Worm (Caenorhabditis elegans) whole organism, late embryonic: ENCODE results near the gene saeg-2.
A peak's percentile ranks its signal among the peaks of the same experiment; 100 is the strongest.

ENCODE experiments used
- C08G9.2 ChIP-seq: sonication (generic microtip); optimal IDR thresholded peaks from 2 replicates; lab custom pipeline; 2016; ENCODE audit warnings: mild to moderate bottlenecking, missing genetic modification characterization, moderate library complexity, missing compliant biosample characterization
- C38D4.7 ChIP-seq: fragments of 200-800 bp; sonication (Bioruptor generic); optimal IDR thresholded peaks from 2 replicates; lab custom pipeline; 2018; ENCODE audit warnings: mild to moderate bottlenecking, missing genetic modification characterization, moderate library complexity, missing compliant biosample characterization
- F13H6.1 ChIP-seq: sonication (generic microtip); optimal IDR thresholded peaks from 2 replicates; lab custom pipeline; 2016; ENCODE audit warnings: missing genetic modification characterization, missing compliant biosample characterization
- K02D7.2 ChIP-seq: sonication (generic microtip); optimal IDR thresholded peaks from 2 replicates; lab custom pipeline; 2017; ENCODE audit warnings: mild to moderate bottlenecking, missing genetic modification characterization, missing compliant biosample characterization
- T23F11.4 ChIP-seq: fragments of 200-800 bp; sonication (Bioruptor generic); optimal IDR thresholded peaks from 2 replicates; lab custom pipeline; 2018; ENCODE audit warnings: mild to moderate bottlenecking, missing genetic modification characterization, missing compliant biosample characterization
- ceh-14 ChIP-seq: sonication (generic microtip); optimal IDR thresholded peaks from 2 replicates; lab custom pipeline; 2016; ENCODE audit warnings: missing genotype, missing genetic modification characterization, missing compliant biosample characterization
- ceh-18 ChIP-seq: sonication (generic microtip); optimal IDR thresholded peaks from 2 replicates; lab custom pipeline; 2016; ENCODE audit warnings: missing genetic modification characterization, missing compliant biosample characterization
- ceh-19 ChIP-seq: fragments of 200-800 bp; sonication (Bioruptor generic); optimal IDR thresholded peaks from 2 replicates; lab custom pipeline; 2018; ENCODE audit warnings: mild to moderate bottlenecking, missing genetic modification characterization, missing compliant biosample characterization
- ceh-30 ChIP-seq: fragments of 150-350 bp; optimal IDR thresholded peaks from 2 replicates; lab custom pipeline; 2014; ENCODE audit warnings: missing biosample characterization, missing genetic modification characterization
- ceh-31 ChIP-seq: sonication (generic microtip); optimal IDR thresholded peaks from 2 replicates; lab custom pipeline; 2016; ENCODE audit warnings: missing genetic modification characterization, missing compliant biosample characterization
- ceh-34 ChIP-seq: sonication (generic microtip); optimal IDR thresholded peaks from 2 replicates; lab custom pipeline; 2016; ENCODE audit warnings: mild to moderate bottlenecking, missing genetic modification characterization, missing compliant biosample characterization
- ceh-45 ChIP-seq: fragments of 200-800 bp; sonication (Bioruptor generic); IDR thresholded peaks from 2 replicates; pipeline ENCODE4 v1.3.6; 2022; ENCODE audit warnings: missing genetic modification reagents, missing genetic modification characterization, missing compliant biosample characterization
- ceh-48 ChIP-seq: sonication (generic microtip); optimal IDR thresholded peaks from 2 replicates; lab custom pipeline; 2016; ENCODE audit warnings: missing genetic modification characterization, inconsistent platforms, missing compliant biosample characterization
- ceh-9 ChIP-seq: sonication (generic microtip); optimal IDR thresholded peaks from 2 replicates; lab custom pipeline; 2016; ENCODE audit warnings: mild to moderate bottlenecking, missing genetic modification characterization, inconsistent platforms, missing compliant biosample characterization
- che-1 ChIP-seq: sonication (generic microtip); optimal IDR thresholded peaks from 2 replicates; lab custom pipeline; 2016; ENCODE audit warnings: mild to moderate bottlenecking, missing genetic modification characterization, missing compliant biosample characterization
- dmd-4 ChIP-seq: sonication (generic microtip); optimal IDR thresholded peaks from 2 replicates; lab custom pipeline; 2016; ENCODE audit warnings: borderline replicate concordance, missing genetic modification characterization, missing compliant biosample characterization
- elt-2 ChIP-seq: sonication (generic microtip); optimal IDR thresholded peaks from 2 replicates; lab custom pipeline; 2016; ENCODE audit warnings: missing genetic modification reagents, missing genetic modification characterization, missing compliant biosample characterization
- eyg-1 ChIP-seq: sonication (generic microtip); optimal IDR thresholded peaks from 2 replicates; lab custom pipeline; 2016; ENCODE audit warnings: missing genotype, missing genetic modification characterization, missing compliant biosample characterization
- fax-1 ChIP-seq: sonication (generic microtip); optimal IDR thresholded peaks from 2 replicates; lab custom pipeline; 2016; ENCODE audit warnings: missing genotype, missing genetic modification characterization, missing compliant biosample characterization
- fkh-10 ChIP-seq: fragments of 150-350 bp; optimal IDR thresholded peaks from 2 replicates; lab custom pipeline; 2014; ENCODE audit warnings: missing biosample characterization, missing genetic modification reagents, missing genetic modification characterization
- fkh-6 ChIP-seq: sonication (generic microtip); optimal IDR thresholded peaks from 2 replicates; lab custom pipeline; 2016; ENCODE audit warnings: missing genetic modification characterization, missing compliant biosample characterization
- gmeb-2 ChIP-seq: sonication (generic microtip); optimal IDR thresholded peaks from 2 replicates; lab custom pipeline; 2016; ENCODE audit warnings: missing genetic modification characterization, inconsistent platforms, missing compliant biosample characterization
- hlh-13 ChIP-seq: fragments of 200-800 bp; sonication (Bioruptor generic); optimal IDR thresholded peaks from 2 replicates; lab custom pipeline; 2018; ENCODE audit warnings: mild to moderate bottlenecking, missing genetic modification characterization, missing compliant biosample characterization
- hlh-15 ChIP-seq: sonication (generic microtip); optimal IDR thresholded peaks from 2 replicates; lab custom pipeline; 2016; ENCODE audit warnings: missing genetic modification characterization, missing compliant biosample characterization
- hlh-6 ChIP-seq: sonication (generic microtip); optimal IDR thresholded peaks from 2 replicates; lab custom pipeline; 2016; ENCODE audit warnings: missing genotype, missing genetic modification characterization, missing compliant biosample characterization
- hlh-8 ChIP-seq: sonication (generic microtip); optimal IDR thresholded peaks from 2 replicates; lab custom pipeline; 2016; ENCODE audit warnings: missing genotype, missing genetic modification characterization, missing compliant biosample characterization
- lim-6 ChIP-seq: sonication (generic microtip); optimal IDR thresholded peaks from 2 replicates; lab custom pipeline; 2016; ENCODE audit warnings: missing genetic modification characterization, missing compliant biosample characterization
- lin-11 ChIP-seq: fragments of 200-800 bp; sonication (Bioruptor generic); optimal IDR thresholded peaks from 2 replicates; lab custom pipeline; 2018; ENCODE audit warnings: mild to moderate bottlenecking, missing genetic modification characterization, missing compliant biosample characterization
- madf-2 ChIP-seq: sonication (generic microtip); optimal IDR thresholded peaks from 2 replicates; lab custom pipeline; 2017; ENCODE audit warnings: missing genetic modification characterization, missing compliant biosample characterization
- mec-3 ChIP-seq: sonication (generic microtip); optimal IDR thresholded peaks from 2 replicates; lab custom pipeline; 2016; ENCODE audit warnings: borderline replicate concordance, missing genetic modification characterization, missing compliant biosample characterization
- nfya-1 ChIP-seq: sonication (generic microtip); optimal IDR thresholded peaks from 2 replicates; lab custom pipeline; 2017; ENCODE audit warnings: missing genetic modification characterization, mild to moderate bottlenecking, missing compliant biosample characterization, antibody characterized with exemption, moderate library complexity
- nhr-11 ChIP-seq: fragments of 150-350 bp; optimal IDR thresholded peaks from 2 replicates; lab custom pipeline; 2014; ENCODE audit warnings: missing biosample characterization, missing genetic modification characterization
- nhr-232 ChIP-seq: sonication (generic microtip); optimal IDR thresholded peaks from 2 replicates; lab custom pipeline; 2016; ENCODE audit warnings: missing genetic modification characterization, missing compliant biosample characterization
- odd-2 ChIP-seq: sonication (generic microtip); optimal IDR thresholded peaks from 2 replicates; lab custom pipeline; 2017; ENCODE audit warnings: antibody characterized with exemption, mild to moderate bottlenecking, missing genetic modification characterization, missing compliant biosample characterization
- pat-9 ChIP-seq: fragments of 200-800 bp; sonication (Bioruptor generic); optimal IDR thresholded peaks from 2 replicates; lab custom pipeline; 2018; ENCODE audit warnings: mild to moderate bottlenecking, missing genetic modification characterization, moderate library complexity, missing compliant biosample characterization
- pax-1 ChIP-seq: fragments of 150-350 bp; optimal IDR thresholded peaks from 2 replicates; lab custom pipeline; 2014; ENCODE audit warnings: missing biosample characterization, missing genetic modification characterization
- pha-4 ChIP-seq: fragments of 150-350 bp; optimal IDR thresholded peaks from 2 replicates; lab custom pipeline; 2018; ENCODE audit warnings: missing biosample characterization, missing genetic modification reagents, missing genetic modification characterization
- rnt-1 ChIP-seq: sonication (generic microtip); optimal IDR thresholded peaks from 2 replicates; lab custom pipeline; 2016; ENCODE audit warnings: missing genetic modification characterization, missing compliant biosample characterization
- sdc-2 ChIP-seq: sonication (generic microtip); optimal IDR thresholded peaks from 2 replicates; lab custom pipeline; 2016; ENCODE audit warnings: missing genotype, missing genetic modification characterization, missing compliant biosample characterization
- sox-4 ChIP-seq: sonication (generic microtip); optimal IDR thresholded peaks from 2 replicates; lab custom pipeline; 2017; ENCODE audit warnings: mild to moderate bottlenecking, missing genetic modification characterization, inconsistent platforms, missing compliant biosample characterization
- tbx-2 ChIP-seq: sonication (generic microtip); optimal IDR thresholded peaks from 2 replicates; lab custom pipeline; 2016; ENCODE audit warnings: missing genetic modification characterization, missing compliant biosample characterization
- tbx-7 ChIP-seq: sonication (generic microtip); optimal IDR thresholded peaks from 2 replicates; lab custom pipeline; 2016; ENCODE audit warnings: missing genotype, missing genetic modification characterization, missing compliant biosample characterization
- unc-3 ChIP-seq, 2 experiments: fragments of 200-800 bp in 1 of 2; sonication (Bioruptor generic) in 1 of 2; sonication (generic microtip) in 1 of 2; conservative IDR thresholded peaks in 1 of 2; optimal IDR thresholded peaks in 1 of 2; 2 replicates each; pipeline versions ENCODE4 v1.3.6 to Lab custom; 2016 to 2022; ENCODE audit warnings: missing compliant biosample characterization in 2 of 2, missing genetic modification characterization in 2 of 2, missing genetic modification reagents in 1 of 2
- unc-42 ChIP-seq: sonication (generic microtip); optimal IDR thresholded peaks from 2 replicates; lab custom pipeline; 2016; ENCODE audit warnings: missing genotype, missing genetic modification characterization, missing compliant biosample characterization
- unc-55 ChIP-seq: sonication (generic microtip); optimal IDR thresholded peaks from 2 replicates; lab custom pipeline; 2017; ENCODE audit warnings: missing biosample characterization, missing genetic modification reagents, missing genetic modification characterization
- unc-86 ChIP-seq: sonication (generic microtip); optimal IDR thresholded peaks from 2 replicates; lab custom pipeline; 2016; ENCODE audit warnings: missing genetic modification characterization, missing compliant biosample characterization
- zip-5 ChIP-seq: sonication (generic microtip); optimal IDR thresholded peaks from 2 replicates; lab custom pipeline; 2016; ENCODE audit warnings: missing genetic modification characterization, missing compliant biosample characterization
- ztf-16 ChIP-seq: sonication (generic microtip); optimal IDR thresholded peaks from 2 replicates; lab custom pipeline; 2017; ENCODE audit warnings: missing genetic modification characterization, missing compliant biosample characterization

The saeg-2 gene

DNA sequence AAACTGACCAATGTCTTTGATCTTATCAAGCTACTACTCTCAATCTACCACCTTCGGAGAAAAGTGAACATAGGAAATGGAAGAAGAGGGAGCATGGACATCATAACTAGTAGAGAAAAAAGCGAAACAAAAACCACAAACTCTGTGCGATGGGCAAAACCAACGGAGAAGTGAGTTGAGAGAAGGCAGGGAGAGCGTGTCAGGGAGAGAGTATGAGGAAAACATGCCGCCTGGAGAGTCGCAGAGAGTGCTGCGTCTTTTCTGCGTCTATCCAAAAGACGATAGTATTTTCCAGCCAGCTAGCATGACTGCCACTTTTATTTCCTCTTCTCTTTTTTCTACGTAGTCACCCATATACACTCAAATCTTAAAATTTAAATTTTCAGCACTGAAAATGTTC is at the start of gene saeg-2:
Gene saeg-2, plus strand, starts transcription at position 381 of the 400 bp plus-strand sequence.
- peak; percentile 46 for TF ChIP-seq ceh-18
- no peak for TF ChIP-seq ceh-45 (GFP tag; lab: Robert Waterston, UW)
- no peak for TF ChIP-seq ceh-31
- TF ChIP-seq unc-42: peak; percentile 16
- TF ChIP-seq ceh-34 (tag; lab: Kevin White, UChicago): peak; percentile 2
- TF ChIP-seq elt-2: peak; percentile 49
- TF ChIP-seq tbx-2: peak; percentile 56
- peak; percentile 46 for TF ChIP-seq nfya-1 (tag; lab: Kevin White, UChicago)
- TF ChIP-seq rnt-1: peak; percentile 72

DNA sequence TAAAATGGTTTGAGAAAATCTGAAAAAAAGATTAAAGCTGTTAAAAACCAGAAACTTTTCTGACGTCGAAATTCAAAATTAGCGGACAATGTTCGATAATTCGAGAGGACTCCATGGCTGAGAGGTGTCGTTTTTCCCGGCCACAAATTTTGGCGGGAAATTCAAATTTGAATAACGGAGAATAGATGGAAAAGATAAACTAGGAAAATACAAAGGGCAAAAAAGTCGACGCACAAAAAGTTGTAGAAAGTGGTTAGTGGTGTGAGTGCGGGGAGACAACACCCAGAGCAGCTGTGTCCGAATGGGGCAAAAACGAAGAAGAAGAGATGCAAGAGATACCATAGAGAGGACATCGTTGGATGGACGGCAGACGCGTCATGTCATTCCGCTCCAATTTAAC is 49.1 kb upstream of the saeg-2 start, which contains the start of gene cls-3:
Gene cls-3, minus strand, starts transcription at position 19 of the 400 bp plus-strand sequence.
- TF ChIP-seq tbx-7 (tag; lab: Kevin White, UChicago): no peak
- no peak for TF ChIP-seq gmeb-2 (tag; lab: Kevin White, UChicago)
- no peak for TF ChIP-seq fax-1 (tag; lab: Kevin White, UChicago)
- TF ChIP-seq nhr-232 (tag; lab: Kevin White, UChicago): no peak
- TF ChIP-seq unc-42: peak; percentile 69
- no peak for TF ChIP-seq F13H6.1 (tag; lab: Kevin White, UChicago)
- TF ChIP-seq che-1 (tag; lab: Kevin White, UChicago): peak; percentile 9
- TF ChIP-seq elt-2: no peak
- no peak for TF ChIP-seq ceh-19 (GFP tag; lab: Kevin White, UChicago)
- TF ChIP-seq pha-4 (tag; lab: Kevin White, UChicago): no peak
- TF ChIP-seq ceh-34 (tag; lab: Kevin White, UChicago): peak; percentile 8
- no peak for TF ChIP-seq nhr-11 (tag; lab: Kevin White, UChicago)
- no peak for TF ChIP-seq hlh-15 (tag; lab: Kevin White, UChicago)
- no peak for TF ChIP-seq C38D4.7 (GFP tag; lab: Kevin White, UChicago)
- TF ChIP-seq sox-4 (tag; lab: Kevin White, UChicago): no peak
- no peak for TF ChIP-seq ceh-9 (tag; lab: Kevin White, UChicago)
- TF ChIP-seq pat-9 (tag; lab: Kevin White, UChicago): no peak
- no peak for TF ChIP-seq ceh-18
- no peak for TF ChIP-seq nfya-1 (tag; lab: Kevin White, UChicago)
- TF ChIP-seq madf-2 (tag; lab: Kevin White, UChicago): no peak
- peak; percentile 41 for TF ChIP-seq tbx-2
- TF ChIP-seq C08G9.2 (tag; lab: Kevin White, UChicago): peak; percentile 58
- peak; percentile 19 for TF ChIP-seq fkh-6 (tag; lab: Kevin White, UChicago)
- peak; percentile 62 for TF ChIP-seq ceh-31
- TF ChIP-seq dmd-4 (tag; lab: Kevin White, UChicago): no peak
- no peak for TF ChIP-seq zip-5 (tag; lab: Kevin White, UChicago)
- TF ChIP-seq lim-6 (tag; lab: Kevin White, UChicago): no peak
- no peak for TF ChIP-seq unc-3 (GFP tag; conservative IDR thresholded peaks at IDR 0.05; lab: Robert Waterston, UW)
- TF ChIP-seq unc-3 (tag; optimal IDR thresholded peaks at IDR 0.05; lab: Kevin White, UChicago): no peak
- TF ChIP-seq ceh-45 (GFP tag; lab: Robert Waterston, UW): no peak
- no peak for TF ChIP-seq K02D7.2 (tag; lab: Kevin White, UChicago)
- TF ChIP-seq lin-11: no peak
- no peak for TF ChIP-seq unc-55 (GFP tag; lab: Kevin White, UChicago)
- TF ChIP-seq hlh-13 (GFP tag; lab: Kevin White, UChicago): no peak
- no peak for TF ChIP-seq unc-86 (tag; lab: Kevin White, UChicago)
- TF ChIP-seq ceh-30: no peak
- no peak for TF ChIP-seq fkh-10
- TF ChIP-seq rnt-1: peak; percentile 27
- no peak for TF ChIP-seq sdc-2 (tag; lab: Kevin White, UChicago)
- TF ChIP-seq hlh-8 (tag; lab: Kevin White, UChicago): peak; percentile 71
- no peak for TF ChIP-seq ztf-16 (tag; lab: Kevin White, UChicago)
- TF ChIP-seq ceh-48 (tag; lab: Kevin White, UChicago): no peak
- no peak for TF ChIP-seq ceh-14 (tag; lab: Kevin White, UChicago)
- no peak for TF ChIP-seq eyg-1
- no peak for TF ChIP-seq hlh-6 (tag; lab: Kevin White, UChicago)
- no peak for TF ChIP-seq odd-2
- no peak for TF ChIP-seq pax-1 (tag; lab: Kevin White, UChicago)
- no peak for TF ChIP-seq T23F11.4 (GFP tag; lab: Kevin White, UChicago)
- TF ChIP-seq mec-3 (tag; lab: Kevin White, UChicago): no peak
